Worm (Caenorhabditis elegans) whole organism, mixed stage, embryonic: ENCODE data around the gene K03D3.5.

Experiments used
- ces-1 ChIP-seq: fragments of 150-350 bp; optimal IDR thresholded peaks from 2 replicates; lab custom pipeline; 2014; ENCODE audit warnings: missing biosample characterization, missing genetic modification reagents, missing genetic modification characterization
- elt-1 ChIP-seq: sonication (generic microtip); optimal IDR thresholded peaks from 2 replicates; lab custom pipeline; 2017; ENCODE audit warnings: missing genetic modification characterization, mild to moderate bottlenecking, missing compliant biosample characterization, antibody characterized with exemption, moderate library complexity, borderline replicate concordance; ENCODE audit not compliant: insufficient read depth
- lsy-2 ChIP-seq: fragments of 150-350 bp; optimal IDR thresholded peaks from 2 replicates; lab custom pipeline; 2014; ENCODE audit warnings: missing biosample characterization, missing genetic modification characterization
- nhr-28 ChIP-seq: fragments of 150-350 bp; optimal IDR thresholded peaks from 2 replicates; lab custom pipeline; 2014; ENCODE audit warnings: missing biosample characterization, missing genetic modification characterization
- unc-120 ChIP-seq: sonication (generic microtip); optimal IDR thresholded peaks from 2 replicates; lab custom pipeline; 2017; ENCODE audit warnings: missing genetic modification characterization, missing compliant biosample characterization; ENCODE audit not compliant: poor library complexity, severe bottlenecking
- unc-39 ChIP-seq: fragments of 150-350 bp; optimal IDR thresholded peaks from 2 replicates; lab custom pipeline; 2014; ENCODE audit warnings: missing biosample characterization, missing genetic modification characterization
- unc-62 ChIP-seq: fragments of 150-350 bp; optimal IDR thresholded peaks from 2 replicates; lab custom pipeline; 2014; ENCODE audit warnings: missing biosample characterization, missing genetic modification reagents, missing genetic modification characterization

ce11 chrIV:16310103-16310502, 10.2 kb downstream of the K03D3.5 start:
- no peak for TF ChIP-seq unc-120 (tag; lab: Kevin White, UChicago)
- no peak for TF ChIP-seq unc-62 (GFP tag; lab: Kevin White, UChicago)
- TF ChIP-seq unc-39 (tag; lab: Kevin White, UChicago), result no peak
- TF ChIP-seq elt-1 (tag; lab: Kevin White, UChicago), result no peak
- TF ChIP-seq lsy-2 (tag; lab: Kevin White, UChicago), result no peak
- no peak for TF ChIP-seq nhr-28 (tag; lab: Kevin White, UChicago)
- TF ChIP-seq ces-1 (GFP tag; lab: Kevin White, UChicago), result no peak
